Worm (Caenorhabditis elegans): ENCODE results near the gene idhb-1.

DNA sequence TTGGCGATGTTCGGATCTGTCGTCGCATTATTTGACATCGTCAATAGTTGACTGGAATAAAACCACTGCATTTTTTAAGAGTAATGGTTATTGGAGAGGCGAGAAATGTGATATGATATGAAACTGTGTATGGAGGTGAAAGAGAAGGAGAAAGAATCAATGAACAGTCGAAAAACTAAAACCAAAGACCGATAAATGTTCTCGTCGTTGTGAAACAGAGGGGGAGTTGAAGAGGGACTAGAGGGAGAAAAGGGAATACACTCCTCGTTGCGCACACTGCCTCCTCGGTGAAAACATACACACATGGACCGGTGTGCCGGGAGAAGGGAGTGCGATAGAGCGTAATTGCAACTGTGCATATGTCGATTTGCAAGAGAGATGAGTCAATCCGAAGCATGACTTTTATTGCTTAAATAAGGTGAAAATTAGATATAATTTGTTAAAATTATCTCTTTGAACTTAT, 4.3 kb downstream of the idhb-1 start, which contains the start of gene sym-4:
- TF ChIP-seq ztf-16 (tag; optimal IDR thresholded peaks at IDR 0.05) = no peak
- no peak for TF ChIP-seq elt-4 (tag; optimal IDR thresholded peaks at IDR 0.05)
- TF ChIP-seq elt-2 (tag; optimal IDR thresholded peaks at IDR 0.05) = peak; percentile 72
- no peak for TF ChIP-seq pha-4 (tag; optimal IDR thresholded peaks at IDR 0.05)
- TF ChIP-seq fax-1 (tag; optimal IDR thresholded peaks at IDR 0.05) = no peak
- no peak for TF ChIP-seq C38D4.7 (GFP tag; optimal IDR thresholded peaks at IDR 0.05)
- TF ChIP-seq ama-1 (optimal IDR thresholded peaks at IDR 0.05) = no peak
- no peak for TF ChIP-seq T23F11.4 (GFP tag; optimal IDR thresholded peaks at IDR 0.05)
- peak; percentile 75 for TF ChIP-seq hlh-30 (tag; optimal IDR thresholded peaks at IDR 0.05; ENCODE audit: insufficient read depth)
- TF ChIP-seq ceh-34 (tag; optimal IDR thresholded peaks at IDR 0.05) = peak; percentile 68
- TF ChIP-seq eyg-1 (tag; optimal IDR thresholded peaks at IDR 0.05) = no peak
- no peak for TF ChIP-seq K02D7.2 (tag; optimal IDR thresholded peaks at IDR 0.05)
- no peak for TF ChIP-seq F13H6.1 (tag; optimal IDR thresholded peaks at IDR 0.05)

All from whole organism, late embryonic.